Fruit fly (Drosophila melanogaster) whole organism, embryonic: ENCODE results near the gene CG31817.
A peak's percentile ranks its signal among the peaks of the same experiment; 100 is the strongest.

ENCODE experiments used
- Adf1 ChIP-seq: fragments of 200-800 bp; sonication (Bioruptor generic); IDR thresholded peaks from 2 replicates; pipeline ENCODE4 v1.3.6; 2022; ENCODE audit warnings: missing biosample characterization, missing genetic modification characterization
- Atf3 ChIP-seq: fragments of 200-800 bp; sonication (Bioruptor generic); optimal IDR thresholded peaks from 3 replicates; lab custom pipeline; 2016; ENCODE audit warnings: missing biosample characterization, missing genetic modification characterization
- BtbVII ChIP-seq: fragments of 200-800 bp; sonication (Bioruptor generic); optimal IDR thresholded peaks from 3 replicates; lab custom pipeline; 2017; ENCODE audit warnings: missing biosample characterization, mild to moderate bottlenecking, missing genetic modification characterization
- CG11247 ChIP-seq: fragments of 200-800 bp; sonication (Bioruptor generic); IDR thresholded peaks from 2 replicates; pipeline ENCODE4 v1.3.6; 2022; ENCODE audit warnings: missing biosample characterization, missing genetic modification characterization
- CG11695 ChIP-seq: fragments of 200-800 bp; sonication (Bioruptor generic); IDR thresholded peaks from 3 replicates; pipeline ENCODE4 v1.3.6; 2022; ENCODE audit warnings: missing biosample characterization, missing genetic modification characterization
- CG15073 ChIP-seq: fragments of 200-800 bp; sonication (Bioruptor generic); optimal IDR thresholded peaks from 2 replicates; lab custom pipeline; 2016; ENCODE audit warnings: missing biosample characterization, missing genetic modification characterization
- CG1602 ChIP-seq: fragments of 200-800 bp; sonication (Bioruptor generic); optimal IDR thresholded peaks from 3 replicates; lab custom pipeline; 2016; ENCODE audit warnings: missing biosample characterization, missing genetic modification characterization
- CG1647 ChIP-seq: fragments of 200-800 bp; sonication (Bioruptor generic); optimal IDR thresholded peaks from 3 replicates; lab custom pipeline; 2016; ENCODE audit warnings: missing biosample characterization, missing genetic modification characterization
- CG17186 ChIP-seq: fragments of 200-800 bp; sonication (Bioruptor generic); optimal IDR thresholded peaks from 3 replicates; lab custom pipeline; 2017; ENCODE audit warnings: missing biosample characterization, missing genetic modification reagents, missing genetic modification characterization
- CG18764 ChIP-seq: fragments of 200-800 bp; sonication (Bioruptor generic); optimal IDR thresholded peaks from 3 replicates; lab custom pipeline; 2016; ENCODE audit warnings: missing biosample characterization, missing genetic modification characterization
- CG2202 ChIP-seq: fragments of 200-800 bp; sonication (Bioruptor generic); optimal IDR thresholded peaks from 2 replicates; lab custom pipeline; 2018; ENCODE audit warnings: missing biosample characterization, mild to moderate bottlenecking, missing genetic modification characterization
- CG2712 ChIP-seq: fragments of 200-800 bp; optimal IDR thresholded peaks from 3 replicates; lab custom pipeline; 2019; ENCODE audit warnings: missing biosample characterization, mild to moderate bottlenecking, missing genetic modification characterization, moderate library complexity
- CG30403 ChIP-seq: fragments of 200-800 bp; sonication (Bioruptor generic); optimal IDR thresholded peaks from 3 replicates; lab custom pipeline; 2016; ENCODE audit warnings: missing biosample characterization, missing genetic modification characterization
- CG3995 ChIP-seq: fragments of 200-800 bp; sonication (Bioruptor generic); optimal IDR thresholded peaks from 3 replicates; lab custom pipeline; 2016; ENCODE audit warnings: missing biosample characterization, missing genetic modification characterization
- CG4424 ChIP-seq: fragments of 200-800 bp; sonication (Bioruptor generic); optimal IDR thresholded peaks from 3 replicates; lab custom pipeline; 2016; ENCODE audit warnings: missing biosample characterization, missing genetic modification characterization
- CG4617 ChIP-seq: fragments of 200-800 bp; sonication (Bioruptor generic); optimal IDR thresholded peaks from 3 replicates; lab custom pipeline; 2016; ENCODE audit warnings: missing biosample characterization, missing genetic modification characterization, borderline replicate concordance
- CG4707 ChIP-seq: fragments of 200-800 bp; sonication (Bioruptor generic); optimal IDR thresholded peaks from 2 replicates; lab custom pipeline; 2018; ENCODE audit warnings: missing biosample characterization, mild to moderate bottlenecking, missing genetic modification characterization, moderate library complexity
- CG7963 ChIP-seq: fragments of 200-800 bp; sonication (Bioruptor generic); IDR thresholded peaks from 3 replicates; pipeline ENCODE4 v1.3.6; 2022; ENCODE audit warnings: missing biosample characterization, missing genetic modification characterization; ENCODE audit not compliant: partially characterized antibody
- CG8765 ChIP-seq: fragments of 200-800 bp; sonication (Bioruptor generic); IDR thresholded peaks from 2 replicates; pipeline ENCODE4 v1.3.6; 2022; ENCODE audit warnings: missing biosample characterization, missing genetic modification characterization
- CG8944 ChIP-seq: fragments of 200-800 bp; sonication (Bioruptor generic); optimal IDR thresholded peaks from 3 replicates; lab custom pipeline; 2016; ENCODE audit warnings: missing biosample characterization, missing genetic modification characterization
- CG9437 ChIP-seq: fragments of 200-800 bp; sonication (Bioruptor generic); optimal IDR thresholded peaks from 2 replicates; lab custom pipeline; 2018; ENCODE audit warnings: missing biosample characterization, mild to moderate bottlenecking, missing genetic modification characterization
- CHES-1-like ChIP-seq: fragments of 200-800 bp; sonication (Bioruptor generic); optimal IDR thresholded peaks from 2 replicates; lab custom pipeline; 2016; ENCODE audit warnings: missing biosample characterization, missing genetic modification characterization
- CTCF ChIP-seq: fragments of 200-800 bp; sonication (Bioruptor generic); optimal IDR thresholded peaks from 2 replicates; lab custom pipeline; 2017; ENCODE audit warnings: missing biosample characterization, mild to moderate bottlenecking, missing genetic modification characterization, moderate library complexity
- CkIIα-i1 ChIP-seq: fragments of 200-800 bp; sonication (Bioruptor generic); IDR thresholded peaks from 2 replicates; pipeline ENCODE4 v1.3.6; 2022; ENCODE audit warnings: missing biosample characterization, missing genetic modification characterization
- Deaf1 ChIP-seq: fragments of 200-800 bp; optimal IDR thresholded peaks from 3 replicates; lab custom pipeline; 2019; ENCODE audit warnings: missing biosample characterization, mild to moderate bottlenecking, missing genetic modification characterization, moderate library complexity
- E2f1 ChIP-seq: fragments of 200-800 bp; sonication (Bioruptor generic); IDR thresholded peaks from 2 replicates; pipeline ENCODE4 v1.3.6; 2022; ENCODE audit warnings: missing biosample characterization, missing genetic modification characterization
- Gsc ChIP-seq: fragments of 200-800 bp; sonication (Bioruptor generic); IDR thresholded peaks from 2 replicates; pipeline ENCODE4 v1.3.6; 2022; ENCODE audit warnings: missing biosample characterization, missing genetic modification characterization
- HLHmδ ChIP-seq: fragments of 200-800 bp; sonication (Bioruptor generic); optimal IDR thresholded peaks from 2 replicates; lab custom pipeline; 2018; ENCODE audit warnings: missing biosample characterization, mild to moderate bottlenecking, missing genetic modification characterization, moderate library complexity
- Lpt ChIP-seq: fragments of >200 bp; optimal IDR thresholded peaks from 2 replicates; lab custom pipeline; 2018; ENCODE audit warnings: missing biosample characterization, missing genetic modification characterization
- MTF-1 ChIP-seq: fragments of 200-800 bp; sonication (Bioruptor generic); optimal IDR thresholded peaks from 2 replicates; lab custom pipeline; 2018; ENCODE audit warnings: missing biosample characterization, mild to moderate bottlenecking, missing genetic modification characterization, borderline replicate concordance
- NC2β ChIP-seq: fragments of 200-800 bp; sonication (Bioruptor generic); optimal IDR thresholded peaks from 2 replicates; lab custom pipeline; 2016; ENCODE audit warnings: missing biosample characterization, missing genetic modification characterization
- Nf-YB ChIP-seq: fragments of 200-800 bp; sonication (Bioruptor generic); optimal IDR thresholded peaks from 3 replicates; lab custom pipeline; 2019; ENCODE audit warnings: missing biosample characterization, mild to moderate bottlenecking, missing genetic modification characterization, moderate library complexity
- Pdp1 ChIP-seq, 2 experiments: fragments of 200-800 bp; sonication (Bioruptor generic); optimal IDR thresholded peaks; 3 replicates each; lab custom pipeline; 2016; ENCODE audit warnings: missing biosample characterization in 2 of 2, missing genetic modification characterization in 2 of 2, mild to moderate bottlenecking in 1 of 2, moderate library complexity in 1 of 2
- Sox102F ChIP-seq: fragments of 200-800 bp; sonication (Bioruptor generic); optimal IDR thresholded peaks from 2 replicates; lab custom pipeline; 2018; ENCODE audit warnings: missing biosample characterization, mild to moderate bottlenecking, missing genetic modification characterization, moderate library complexity
- Sry-β ChIP-seq: fragments of 200-800 bp; sonication (Bioruptor generic); optimal IDR thresholded peaks from 2 replicates; lab custom pipeline; 2018; ENCODE audit warnings: missing biosample characterization, mild to moderate bottlenecking, missing genetic modification characterization, moderate library complexity
- ac ChIP-seq: fragments of 200-800 bp; sonication (Bioruptor generic); optimal IDR thresholded peaks from 3 replicates; lab custom pipeline; 2017; ENCODE audit warnings: missing biosample characterization, mild to moderate bottlenecking, missing genetic modification characterization
- da ChIP-seq: fragments of 200-800 bp; sonication (Bioruptor generic); optimal IDR thresholded peaks from 2 replicates; lab custom pipeline; 2016; ENCODE audit warnings: missing biosample characterization, missing genetic modification characterization
- eve ChIP-seq, 2 experiments: fragments of >200 bp; optimal IDR thresholded peaks; 2 replicates each; lab custom pipeline; 2017; ENCODE audit warnings: missing biosample characterization in 2 of 2, missing genetic modification characterization in 2 of 2
- fru ChIP-seq: fragments of >200 bp; optimal IDR thresholded peaks from 2 replicates; lab custom pipeline; 2017
- gro ChIP-seq: fragments of 200-800 bp; sonication (Bioruptor generic); optimal IDR thresholded peaks from 2 replicates; lab custom pipeline; 2016; ENCODE audit warnings: missing biosample characterization, missing genetic modification characterization
- gsb-n ChIP-seq: fragments of 200-800 bp; sonication (Bioruptor generic); optimal IDR thresholded peaks from 3 replicates; lab custom pipeline; 2018; ENCODE audit warnings: missing biosample characterization, mild to moderate bottlenecking, missing genetic modification characterization
- jumu ChIP-seq: fragments of 200-800 bp; sonication (Bioruptor generic); optimal IDR thresholded peaks from 3 replicates; lab custom pipeline; 2016; ENCODE audit warnings: missing biosample characterization, missing genetic modification characterization
- ken ChIP-seq: fragments of 200-800 bp; sonication (Bioruptor generic); IDR thresholded peaks from 3 replicates; pipeline ENCODE4 v1.3.6; 2022; ENCODE audit warnings: missing biosample characterization, missing genetic modification characterization
- p53 ChIP-seq: fragments of 200-800 bp; sonication (Bioruptor generic); optimal IDR thresholded peaks from 2 replicates; lab custom pipeline; 2016; ENCODE audit warnings: missing biosample characterization, missing genetic modification characterization
- pb ChIP-seq: fragments of 200-800 bp; sonication (Bioruptor generic); optimal IDR thresholded peaks from 3 replicates; lab custom pipeline; 2016; ENCODE audit warnings: missing biosample characterization, missing genetic modification characterization
- rib ChIP-seq: fragments of 200-800 bp; sonication (Bioruptor generic); IDR thresholded peaks from 2 replicates; pipeline ENCODE4 v1.3.6; 2022; ENCODE audit warnings: missing biosample characterization, missing genetic modification characterization
- ro ChIP-seq: fragments of 200-800 bp; sonication (Bioruptor generic); IDR thresholded peaks from 2 replicates; pipeline ENCODE4 v1.3.6; 2022; ENCODE audit warnings: missing biosample characterization, missing genetic modification characterization
- sima ChIP-seq: fragments of 200-800 bp; sonication (Bioruptor generic); optimal IDR thresholded peaks from 2 replicates; lab custom pipeline; 2016; ENCODE audit warnings: missing biosample characterization, missing genetic modification characterization
- so ChIP-seq: fragments of 200-800 bp; sonication (Bioruptor generic); IDR thresholded peaks from 3 replicates; pipeline ENCODE4 v1.3.6; 2022; ENCODE audit warnings: missing biosample characterization, missing genetic modification characterization
- unpg ChIP-seq: fragments of 200-800 bp; sonication (Bioruptor generic); optimal IDR thresholded peaks from 3 replicates; lab custom pipeline; 2018; ENCODE audit warnings: missing biosample characterization, mild to moderate bottlenecking, missing genetic modification characterization, moderate library complexity
- zen2 ChIP-seq: fragments of 200-800 bp; sonication (Bioruptor generic); IDR thresholded peaks from 3 replicates; pipeline ENCODE4 v1.3.6; 2022; ENCODE audit warnings: missing biosample characterization, missing genetic modification characterization; ENCODE audit not compliant: partially characterized antibody

Gene CG31817

DNA sequence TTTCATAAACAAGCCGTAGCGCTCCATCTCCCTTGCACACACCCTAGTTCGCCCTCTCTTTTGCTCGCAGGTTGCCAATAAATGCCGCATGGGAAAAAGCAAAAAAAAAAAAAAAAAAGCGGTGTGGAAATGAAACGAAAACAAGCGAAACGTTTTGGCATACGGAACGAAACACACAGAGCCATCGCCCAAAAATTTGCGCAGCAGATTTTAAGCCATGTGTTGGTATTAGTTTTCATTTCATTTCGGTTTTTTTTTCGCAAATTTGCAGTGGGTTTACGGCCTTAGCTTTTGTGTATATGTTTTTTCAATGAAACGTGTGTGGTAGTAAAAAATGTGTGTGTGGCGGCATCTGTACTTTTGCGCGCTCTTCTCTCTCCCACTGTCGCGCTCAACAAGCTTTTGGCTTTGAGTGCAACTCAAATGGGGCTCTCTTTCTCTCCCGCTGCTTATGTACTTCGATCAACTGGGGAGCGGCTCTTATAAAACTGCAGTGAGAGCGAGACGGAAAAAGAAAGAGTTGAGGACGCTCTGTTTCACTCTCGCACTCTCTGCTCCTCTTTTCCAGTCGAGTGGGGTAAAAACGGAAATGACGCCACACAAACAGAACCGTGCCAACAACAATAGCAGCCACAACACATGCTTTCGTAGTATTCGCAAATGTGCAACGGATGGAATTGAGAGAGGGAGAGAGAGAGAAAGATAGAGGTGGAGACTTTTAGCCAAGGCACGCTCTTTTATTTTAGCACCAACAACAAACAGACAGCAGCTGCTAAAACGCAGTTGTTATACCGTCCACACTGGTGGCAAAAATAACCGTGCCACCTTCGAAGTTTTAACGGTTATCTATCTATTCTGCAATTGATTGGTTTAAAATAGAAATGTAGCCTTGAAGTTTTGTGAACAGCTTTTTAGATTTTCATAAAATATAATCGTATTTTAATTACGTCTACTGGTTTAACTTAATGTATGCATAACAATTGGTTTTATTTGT, 53.1 kb downstream of the CG31817 start (continued):
- TF ChIP-seq CG9437 (GFP tag; lab: Kevin White, UChicago) = no peak
- peak; percentile 18 for TF ChIP-seq Nf-YB (GFP tag; lab: Kevin White, UChicago)
- TF ChIP-seq Atf3 (GFP tag; lab: Kevin White, UChicago) = no peak
- TF ChIP-seq CTCF (GFP tag; lab: Kevin White, UChicago) = no peak
- TF ChIP-seq rib (GFP tag; lab: Robert Waterston, UW) = no peak
- peak; percentile 0 for TF ChIP-seq CG1647
- peak; percentile 54 for TF ChIP-seq Sox102F
- no peak for TF ChIP-seq Sry-β (GFP tag; lab: Kevin White, UChicago)
- no peak for TF ChIP-seq CG8944 (GFP tag; lab: Kevin White, UChicago)
- TF ChIP-seq jumu (GFP tag; lab: Kevin White, UChicago) = no peak
- TF ChIP-seq zen2 (GFP tag; lab: Robert Waterston, UW) = no peak
- TF ChIP-seq CG15073 = peak; percentile 97
- TF ChIP-seq CG2712 (tag; lab: Kevin White, UChicago) = peak; percentile 33
- no peak for TF ChIP-seq pb (GFP tag; lab: Kevin White, UChicago)
- TF ChIP-seq eve (GFP tag; optimal IDR thresholded peaks at IDR 0.05; lab: Kevin White, UChicago) = peak in 1 of 2 experiments; percentile 85
- no peak for TF ChIP-seq CG1602 (GFP tag; lab: Kevin White, UChicago)
- no peak for TF ChIP-seq CG11247 (GFP tag; lab: Robert Waterston, UW)
- TF ChIP-seq CG7963 (GFP tag; lab: Robert Waterston, UW) = no peak
- TF ChIP-seq CG11695 (GFP tag; lab: Robert Waterston, UW) = no peak
- TF ChIP-seq gsb-n (tag; lab: Kevin White, UChicago) = peak; percentile 19
- peak; percentile 5 for TF ChIP-seq CG3995 (GFP tag; lab: Kevin White, UChicago)
- peak; percentile 29 for TF ChIP-seq CG30403 (GFP tag; lab: Kevin White, UChicago)
- no peak for TF ChIP-seq da (GFP tag; lab: Kevin White, UChicago)
- peak; percentile 58 for TF ChIP-seq CG4707 (GFP tag; lab: Kevin White, UChicago)
- TF ChIP-seq ac (GFP tag; lab: Kevin White, UChicago) = peak; percentile 9
- peak; percentile 15 for TF ChIP-seq Deaf1 (tag; lab: Kevin White, UChicago)
- no peak for TF ChIP-seq NC2β (GFP tag; lab: Kevin White, UChicago)
- no peak for TF ChIP-seq MTF-1
- TF ChIP-seq fru (lab: Kevin White, UChicago) = no peak
- peak; percentile 39 for TF ChIP-seq CG4424
- TF ChIP-seq Pdp1 (GFP tag; optimal IDR thresholded peaks at IDR 0.05; lab: Kevin White, UChicago) = peak in 1 of 2 experiments; percentile 54
- TF ChIP-seq Adf1 = no peak
- no peak for TF ChIP-seq BtbVII
- TF ChIP-seq CG18764 (GFP tag; lab: Kevin White, UChicago) = no peak
- TF ChIP-seq HLHmδ (GFP tag; lab: Kevin White, UChicago) = no peak
- no peak for TF ChIP-seq CG4617 (GFP tag; lab: Kevin White, UChicago)
- no peak for TF ChIP-seq so (GFP tag; lab: Robert Waterston, UW)
- TF ChIP-seq ro = no peak
- TF ChIP-seq CG17186 = no peak
- TF ChIP-seq ken (GFP tag; lab: Robert Waterston, UW) = no peak
- TF ChIP-seq sima = no peak
- TF ChIP-seq p53 (GFP tag; lab: Kevin White, UChicago) = no peak
- TF ChIP-seq Gsc = no peak
- peak; percentile 51 for TF ChIP-seq unpg (GFP tag; lab: Kevin White, UChicago)
- TF ChIP-seq CG2202 (tag; lab: Kevin White, UChicago) = no peak
- no peak for TF ChIP-seq CG8765 (GFP tag; lab: Robert Waterston, UW)
- no peak for TF ChIP-seq Lpt (GFP tag; lab: Kevin White, UChicago)
- TF ChIP-seq CkIIα-i1 = no peak
- TF ChIP-seq E2f1 (GFP tag; lab: Robert Waterston, UW) = no peak
- TF ChIP-seq gro = peak; percentile 3
- TF ChIP-seq CHES-1-like = peak; percentile 4
